Fruit fly (Drosophila melanogaster) whole organism, prepupa: ENCODE measurements around the gene Sap30.

Source experiments
- Blimp-1 ChIP-seq: fragments of 200-800 bp; sonication (Bioruptor generic); optimal IDR thresholded peaks from 3 replicates; lab custom pipeline; 2017; ENCODE audit warnings: missing biosample characterization, missing genetic modification characterization, mild to moderate bottlenecking, moderate library complexity, missing genetic modification reagents
- CG10669 ChIP-seq: fragments of 200-800 bp; sonication (Bioruptor generic); optimal IDR thresholded peaks from 3 replicates; lab custom pipeline; 2018; ENCODE audit warnings: missing biosample characterization, mild to moderate bottlenecking, missing genetic modification characterization, moderate library complexity
- CG11294 ChIP-seq: fragments of 200-800 bp; sonication (Bioruptor generic); IDR thresholded peaks from 2 replicates; pipeline ENCODE4 v1.3.6; 2022; ENCODE audit warnings: missing biosample characterization, missing genetic modification characterization
- CG11762 ChIP-seq: fragments of 200-800 bp; sonication (Bioruptor generic); optimal IDR thresholded peaks from 3 replicates; lab custom pipeline; 2016; ENCODE audit warnings: missing biosample characterization, missing genetic modification characterization; ENCODE audit not compliant: insufficient read depth
- CG11902 ChIP-seq: fragments of 200-800 bp; sonication (Bioruptor generic); optimal IDR thresholded peaks from 3 replicates; lab custom pipeline; 2016; ENCODE audit warnings: missing biosample characterization, missing genetic modification characterization
- CG15336 ChIP-seq: fragments of 200-800 bp; sonication (Bioruptor generic); IDR thresholded peaks from 2 replicates; pipeline ENCODE4 v1.3.6; 2022; ENCODE audit warnings: missing biosample characterization, missing genetic modification characterization
- CG1621 ChIP-seq: fragments of 200-800 bp; sonication (Bioruptor generic); optimal IDR thresholded peaks from 3 replicates; lab custom pipeline; 2018; ENCODE audit warnings: missing biosample characterization, mild to moderate bottlenecking, missing genetic modification characterization
- CG16779 ChIP-seq: fragments of 200-800 bp; sonication (Bioruptor generic); optimal IDR thresholded peaks from 3 replicates; lab custom pipeline; 2017; ENCODE audit warnings: missing biosample characterization, mild to moderate bottlenecking, missing genetic modification characterization
- CG3032 ChIP-seq: fragments of 200-800 bp; optimal IDR thresholded peaks from 2 replicates; lab custom pipeline; 2019; ENCODE audit warnings: missing biosample characterization, mild to moderate bottlenecking, missing genetic modification characterization, moderate library complexity
- CG31627 ChIP-seq: fragments of 200-800 bp; sonication (Bioruptor generic); optimal IDR thresholded peaks from 3 replicates; lab custom pipeline; 2016; ENCODE audit warnings: missing biosample characterization, missing genetic modification characterization
- CG32006 ChIP-seq: fragments of 200-800 bp; sonication (Bioruptor generic); optimal IDR thresholded peaks from 3 replicates; lab custom pipeline; 2017; ENCODE audit warnings: missing biosample characterization, mild to moderate bottlenecking, missing genetic modification characterization
- CG34406 ChIP-seq: fragments of 200-800 bp; sonication (Bioruptor generic); optimal IDR thresholded peaks from 3 replicates; lab custom pipeline; 2016; ENCODE audit warnings: missing biosample characterization, missing genetic modification characterization
- CG3919 ChIP-seq: fragments of 200-800 bp; sonication (Bioruptor generic); optimal IDR thresholded peaks from 3 replicates; lab custom pipeline; 2016; ENCODE audit warnings: missing biosample characterization, missing genetic modification characterization
- CG6163 ChIP-seq: fragments of 200-800 bp; sonication (Bioruptor generic); IDR thresholded peaks from 3 replicates; pipeline ENCODE4 v1.3.6; 2022; ENCODE audit warnings: missing biosample characterization, missing genetic modification characterization
- CG6808 ChIP-seq: fragments of 200-800 bp; sonication (Bioruptor generic); optimal IDR thresholded peaks from 3 replicates; lab custom pipeline; 2017; ENCODE audit warnings: missing biosample characterization, missing genetic modification characterization, mild to moderate bottlenecking, moderate library complexity, missing genetic modification reagents
- CG6854 ChIP-seq: fragments of 200-800 bp; sonication (Bioruptor generic); optimal IDR thresholded peaks from 2 replicates; lab custom pipeline; 2017; ENCODE audit warnings: missing biosample characterization, mild to moderate bottlenecking, missing genetic modification characterization
- CG7368 ChIP-seq: fragments of 200-800 bp; sonication (Bioruptor generic); optimal IDR thresholded peaks from 3 replicates; lab custom pipeline; 2016; ENCODE audit warnings: missing biosample characterization, missing genetic modification characterization
- CG8119 ChIP-seq: fragments of 200-800 bp; sonication (Bioruptor generic); IDR thresholded peaks from 3 replicates; pipeline ENCODE4 v1.3.6; 2022; ENCODE audit warnings: missing biosample characterization, missing genetic modification characterization
- CG8319 ChIP-seq: fragments of 200-800 bp; sonication (Bioruptor generic); optimal IDR thresholded peaks from 3 replicates; lab custom pipeline; 2016; ENCODE audit warnings: missing biosample characterization, missing genetic modification characterization
- CG9139 ChIP-seq: fragments of 200-800 bp; sonication (Bioruptor generic); optimal IDR thresholded peaks from 3 replicates; lab custom pipeline; 2017; ENCODE audit warnings: missing biosample characterization, mild to moderate bottlenecking, missing genetic modification characterization
- Eip75B ChIP-seq: fragments of 200-800 bp; sonication (Bioruptor generic); optimal IDR thresholded peaks from 3 replicates; lab custom pipeline; 2016; ENCODE audit warnings: missing biosample characterization, missing genetic modification characterization
- Eip93F ChIP-seq: fragments of 200-800 bp; sonication (Bioruptor generic); optimal IDR thresholded peaks from 2 replicates; lab custom pipeline; 2016; ENCODE audit warnings: missing biosample characterization, mild to moderate bottlenecking, missing genetic modification characterization
- Ets21C ChIP-seq: fragments of 200-800 bp; sonication (Bioruptor generic); optimal IDR thresholded peaks from 3 replicates; lab custom pipeline; 2016; ENCODE audit warnings: missing biosample characterization, missing genetic modification characterization
- Ets96B ChIP-seq: fragments of 200-800 bp; optimal IDR thresholded peaks from 2 replicates; lab custom pipeline; 2019; ENCODE audit warnings: missing biosample characterization, mild to moderate bottlenecking, missing genetic modification characterization, moderate library complexity
- Gug ChIP-seq: fragments of 200-800 bp; sonication (Bioruptor generic); IDR thresholded peaks from 2 replicates; pipeline ENCODE4 v1.3.6; 2022; ENCODE audit warnings: missing biosample characterization, missing genetic modification characterization
- Hr38 ChIP-seq: sonication (Bioruptor generic); optimal IDR thresholded peaks from 2 replicates; lab custom pipeline; 2016; ENCODE audit warnings: missing biosample characterization, missing genetic modification characterization
- Hr39 ChIP-seq: fragments of 200-800 bp; sonication (Bioruptor generic); optimal IDR thresholded peaks from 2 replicates; lab custom pipeline; 2016; ENCODE audit warnings: missing biosample characterization, missing genetic modification characterization
- Hr4 ChIP-seq: fragments of 200-800 bp; sonication (Bioruptor generic); optimal IDR thresholded peaks from 3 replicates; lab custom pipeline; 2016; ENCODE audit warnings: missing biosample characterization, missing genetic modification characterization
- Lpt ChIP-seq: fragments of 200-800 bp; sonication (Bioruptor generic); optimal IDR thresholded peaks from 3 replicates; lab custom pipeline; 2016; ENCODE audit warnings: missing biosample characterization, missing genetic modification characterization
- Met ChIP-seq: fragments of 200-800 bp; sonication (Bioruptor generic); optimal IDR thresholded peaks from 3 replicates; lab custom pipeline; 2016; ENCODE audit warnings: missing biosample characterization, missing genetic modification characterization
- OdsH ChIP-seq: fragments of 200-800 bp; sonication (Bioruptor generic); optimal IDR thresholded peaks from 3 replicates; lab custom pipeline; 2016; ENCODE audit warnings: missing biosample characterization, missing genetic modification characterization
- Smox ChIP-seq: fragments of 200-800 bp; sonication (Bioruptor generic); optimal IDR thresholded peaks from 3 replicates; lab custom pipeline; 2016; ENCODE audit warnings: missing biosample characterization, missing genetic modification characterization
- Sox14 ChIP-seq: fragments of 200-800 bp; sonication (Bioruptor generic); optimal IDR thresholded peaks from 3 replicates; lab custom pipeline; 2016; ENCODE audit warnings: missing biosample characterization, missing genetic modification characterization
- Sox15 ChIP-seq: fragments of 200-800 bp; sonication (Bioruptor generic); optimal IDR thresholded peaks from 3 replicates; lab custom pipeline; 2016; ENCODE audit warnings: missing biosample characterization, missing genetic modification characterization
- achi ChIP-seq: fragments of 200-800 bp; sonication (Bioruptor generic); optimal IDR thresholded peaks from 3 replicates; lab custom pipeline; 2016; ENCODE audit warnings: missing biosample characterization, missing genetic modification characterization
- acj6 ChIP-seq: fragments of 200-800 bp; sonication (Bioruptor generic); optimal IDR thresholded peaks from 3 replicates; lab custom pipeline; 2016; ENCODE audit warnings: missing biosample characterization, missing genetic modification characterization
- cyc ChIP-seq: fragments of 200-800 bp; sonication (Bioruptor generic); optimal IDR thresholded peaks from 3 replicates; lab custom pipeline; 2016; ENCODE audit warnings: missing biosample characterization, missing genetic modification characterization
- dac ChIP-seq: fragments of 200-800 bp; sonication (Bioruptor generic); optimal IDR thresholded peaks from 2 replicates; lab custom pipeline; 2017; ENCODE audit warnings: missing biosample characterization, mild to moderate bottlenecking, missing genetic modification characterization
- dsx ChIP-seq: fragments of 200-800 bp; optimal IDR thresholded peaks from 3 replicates; lab custom pipeline; 2019; ENCODE audit warnings: missing biosample characterization, mild to moderate bottlenecking, missing genetic modification characterization, moderate library complexity; ENCODE audit not compliant: poor library complexity, severe bottlenecking
- eg ChIP-seq: fragments of 200-800 bp; sonication (Bioruptor generic); IDR thresholded peaks from 3 replicates; pipeline ENCODE4 v1.3.6; 2022; ENCODE audit warnings: missing biosample characterization, missing genetic modification characterization
- esn ChIP-seq: fragments of 200-800 bp; sonication (Bioruptor generic); optimal IDR thresholded peaks from 2 replicates; lab custom pipeline; 2016; ENCODE audit warnings: missing biosample characterization, mild to moderate bottlenecking, missing genetic modification characterization, moderate library complexity
- fd59A ChIP-seq: fragments of 200-800 bp; sonication (Bioruptor generic); optimal IDR thresholded peaks from 2 replicates; lab custom pipeline; 2017; ENCODE audit warnings: missing biosample characterization, mild to moderate bottlenecking, missing genetic modification characterization, missing genetic modification reagents
- fd85E ChIP-seq: fragments of 200-800 bp; sonication (Bioruptor generic); optimal IDR thresholded peaks from 3 replicates; lab custom pipeline; 2016; ENCODE audit warnings: missing biosample characterization, missing genetic modification characterization
- lz ChIP-seq: fragments of 200-800 bp; sonication (Bioruptor generic); optimal IDR thresholded peaks from 3 replicates; lab custom pipeline; 2016; ENCODE audit warnings: missing biosample characterization, missing genetic modification characterization
- salr ChIP-seq, 2 experiments: fragments of 200-800 bp; sonication (Bioruptor generic); optimal IDR thresholded peaks; 3 replicates each; lab custom pipeline; 2016 to 2018; ENCODE audit warnings: missing biosample characterization in 2 of 2, missing genetic modification characterization in 2 of 2, mild to moderate bottlenecking in 1 of 2
- spab ChIP-seq: fragments of 200-800 bp; sonication (Bioruptor generic); optimal IDR thresholded peaks from 2 replicates; lab custom pipeline; 2017; ENCODE audit warnings: missing biosample characterization, mild to moderate bottlenecking, missing genetic modification characterization, missing genetic modification reagents
- svp ChIP-seq: fragments of 200-800 bp; sonication (Bioruptor generic); peaks from one replicate; lab custom pipeline; 2016; ENCODE audit warnings: missing biosample characterization, missing genetic modification characterization
- topi ChIP-seq: fragments of 200-800 bp; sonication (Bioruptor generic); optimal IDR thresholded peaks from 3 replicates; lab custom pipeline; 2016; ENCODE audit warnings: missing biosample characterization, missing genetic modification characterization
- vri ChIP-seq: fragments of 200-800 bp; sonication (Bioruptor generic); optimal IDR thresholded peaks from 3 replicates; lab custom pipeline; 2016; ENCODE audit warnings: missing biosample characterization, mild to moderate bottlenecking, missing genetic modification characterization

The Sap30 gene

DNA sequence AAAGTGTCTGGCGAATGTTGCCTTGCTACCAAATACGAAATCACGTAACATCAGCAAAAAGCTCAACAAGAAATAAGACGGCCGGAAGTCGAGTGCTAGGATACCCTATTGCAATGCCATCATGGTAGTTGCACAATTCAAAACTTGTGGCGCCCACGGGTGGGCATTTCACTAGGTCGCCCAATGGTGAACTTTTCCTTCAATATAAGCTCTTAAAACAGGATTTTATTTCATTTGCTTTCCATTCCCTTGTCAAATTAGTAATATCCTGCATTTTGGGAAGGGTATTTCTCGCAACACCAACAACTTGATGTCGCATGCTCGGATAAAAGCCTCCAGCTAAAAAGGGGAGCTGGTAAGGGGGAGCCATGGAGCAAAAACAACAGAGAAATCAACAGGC is 25.6 kb upstream of the Sap30 start (continued):
- TF ChIP-seq lz (GFP tag; lab: Kevin White, UChicago) = peak; percentile 82
- TF ChIP-seq Smox (GFP tag; lab: Kevin White, UChicago) = peak; percentile 66
- peak; percentile 66 for TF ChIP-seq CG8119 (GFP tag; lab: Robert Waterston, UW)
- peak; percentile 77 for TF ChIP-seq CG31627 (GFP tag; lab: Kevin White, UChicago)
- TF ChIP-seq Ets96B (tag; lab: Kevin White, UChicago) = peak; percentile 67
- TF ChIP-seq CG32006 (GFP tag; lab: Kevin White, UChicago) = peak; percentile 63
- TF ChIP-seq CG16779 (tag; lab: Kevin White, UChicago) = peak; percentile 5
- peak; percentile 20 for TF ChIP-seq dac (GFP tag; lab: Kevin White, UChicago)
- peak; percentile 42 for TF ChIP-seq CG8319 (GFP tag; lab: Kevin White, UChicago)
- TF ChIP-seq Hr4 (GFP tag; lab: Kevin White, UChicago) = peak; percentile 68
- TF ChIP-seq dsx (GFP tag; lab: Kevin White, UChicago) = peak; percentile 23
- TF ChIP-seq eg = peak; percentile 63; the same call in 2 of the 3 replicates
- peak; percentile 81 for TF ChIP-seq topi

DNA sequence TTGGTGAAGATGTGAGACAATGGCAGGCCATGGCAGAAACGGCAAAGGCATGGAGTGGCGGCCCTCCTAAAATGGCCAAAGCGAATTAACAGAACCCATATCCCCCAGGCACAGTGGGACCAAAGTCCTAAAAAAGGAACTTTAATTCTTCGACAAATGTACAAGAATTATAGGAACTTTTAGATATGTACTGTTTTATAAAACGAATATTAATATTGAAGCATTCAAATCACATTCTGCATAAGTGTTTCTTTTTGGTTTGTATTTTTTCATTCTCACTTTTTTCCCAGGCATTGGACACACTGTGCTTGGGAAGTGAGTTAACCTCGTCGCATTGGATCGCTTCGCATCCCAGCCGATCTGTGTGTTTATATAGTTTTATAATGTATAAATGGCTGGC is 22.1 kb upstream of the Sap30 start:
- no peak for TF ChIP-seq CG9139 (GFP tag; lab: Kevin White, UChicago)
- peak; percentile 19 for TF ChIP-seq Eip75B (GFP tag; lab: Kevin White, UChicago)
- TF ChIP-seq Gug (GFP tag; lab: Robert Waterston, UW) = no peak
- no peak for TF ChIP-seq CG11294 (GFP tag; lab: Robert Waterston, UW)
- TF ChIP-seq Hr38 (GFP tag; lab: Kevin White, UChicago) = no peak
- no peak for TF ChIP-seq CG34406 (GFP tag; lab: Kevin White, UChicago)
- no peak for TF ChIP-seq CG16779 (tag; lab: Kevin White, UChicago)
- no peak for TF ChIP-seq Sox15
- peak; percentile 42 for TF ChIP-seq Met (GFP tag; lab: Kevin White, UChicago)
- TF ChIP-seq vri (GFP tag; lab: Kevin White, UChicago) = peak; percentile 3
- peak; percentile 28 for TF ChIP-seq Ets96B (tag; lab: Kevin White, UChicago)
- peak; percentile 14 for TF ChIP-seq OdsH (GFP tag; lab: Kevin White, UChicago)
- peak; percentile 25 for TF ChIP-seq Sox14 (GFP tag; lab: Kevin White, UChicago)
- peak in 1 of 2 experiments; percentile 34 for TF ChIP-seq salr (GFP tag; optimal IDR thresholded peaks at IDR 0.05; lab: Kevin White, UChicago)
- no peak for TF ChIP-seq CG11902 (GFP tag; lab: Kevin White, UChicago)
- TF ChIP-seq CG6808 (GFP tag; lab: Kevin White, UChicago) = peak; percentile 39
- peak; percentile 28 for TF ChIP-seq CG3919 (GFP tag; lab: Kevin White, UChicago)
- TF ChIP-seq eg = no peak
- TF ChIP-seq dsx (GFP tag; lab: Kevin White, UChicago) = peak; percentile 62
- TF ChIP-seq CG8119 (GFP tag; lab: Robert Waterston, UW) = peak; percentile 38; the same call in 1 of the 3 replicates
- peak; percentile 8 for TF ChIP-seq CG1621 (tag; lab: Kevin White, UChicago)
- no peak for TF ChIP-seq cyc (GFP tag; lab: Kevin White, UChicago)
- TF ChIP-seq achi = peak; percentile 42
- TF ChIP-seq acj6 = peak; percentile 18
- TF ChIP-seq CG10669 = peak; percentile 3
- TF ChIP-seq Ets21C (GFP tag; lab: Kevin White, UChicago) = no peak
- TF ChIP-seq Lpt (GFP tag; lab: Kevin White, UChicago) = no peak
- TF ChIP-seq lz (GFP tag; lab: Kevin White, UChicago) = peak; percentile 33
- no peak for TF ChIP-seq Hr39 (GFP tag; lab: Kevin White, UChicago)
- TF ChIP-seq svp (GFP tag; lab: Kevin White, UChicago) = peak; percentile 86
- TF ChIP-seq Eip93F = no peak
- TF ChIP-seq topi = peak; percentile 47
- peak; percentile 14 for TF ChIP-seq fd59A
- TF ChIP-seq esn (GFP tag; lab: Kevin White, UChicago) = peak; percentile 53
- TF ChIP-seq dac (GFP tag; lab: Kevin White, UChicago) = no peak
- TF ChIP-seq CG3032 = peak; percentile 23
- TF ChIP-seq CG11762 = no peak
- peak; percentile 36 for TF ChIP-seq CG15336 (GFP tag; lab: Robert Waterston, UW)
- TF ChIP-seq CG6163 (GFP tag; lab: Robert Waterston, UW) = no peak
- no peak for TF ChIP-seq Blimp-1
- TF ChIP-seq fd85E (GFP tag; lab: Kevin White, UChicago) = no peak
- TF ChIP-seq CG7368 (GFP tag; lab: Kevin White, UChicago) = no peak
- no peak for TF ChIP-seq CG6854 (GFP tag; lab: Kevin White, UChicago)
- peak; percentile 16 for TF ChIP-seq spab (GFP tag; lab: Kevin White, UChicago)
